Worm (Caenorhabditis elegans) whole organism, L4/young adult: ENCODE measurements around the gene ZK402.1.

ENCODE experiments used
- W03F9.2 ChIP-seq: fragments of 150-350 bp; optimal IDR thresholded peaks from 2 replicates; lab custom pipeline; 2014; ENCODE audit warnings: missing biosample characterization, missing genetic modification characterization
- dao-5 ChIP-seq: sonication (generic microtip); optimal IDR thresholded peaks from 2 replicates; lab custom pipeline; 2016; ENCODE audit warnings: missing genotype, missing genetic modification characterization, moderate library complexity, missing compliant biosample characterization
- him-1 ChIP-seq: sonication (generic microtip); optimal IDR thresholded peaks from 2 replicates; lab custom pipeline; 2016; ENCODE audit warnings: missing genotype, missing genetic modification reagents, missing genetic modification characterization, missing compliant biosample characterization

- TF ChIP-seq him-1 (tag; lab: Kevin White, UChicago) (no peak), dao-5 (tag; lab: Kevin White, UChicago) (no peak), W03F9.2 (tag; lab: Kevin White, UChicago) (no peak)
Measured at ce11 chrX:1383546-1383945, 20.5 kb upstream of the ZK402.1 start.
